Worm (Caenorhabditis elegans) whole organism, L4 larva: ENCODE measurements around the gene cyp-25A1.

Experiments
- D1046.2 ChIP-seq: fragments of 200-800 bp; sonication (Bioruptor generic); IDR thresholded peaks from 2 replicates; pipeline ENCODE4 v1.3.6; 2022; ENCODE audit warnings: missing genetic modification characterization, missing compliant biosample characterization
- F26F4.8 ChIP-seq: fragments of 200-800 bp; sonication (Bioruptor generic); conservative IDR thresholded peaks from 2 replicates; pipeline ENCODE4 v1.3.6; 2022; ENCODE audit warnings: missing genetic modification characterization, missing compliant biosample characterization
- F37D6.2 ChIP-seq: sonication (generic microtip); optimal IDR thresholded peaks from 2 replicates; lab custom pipeline; 2016; ENCODE audit warnings: mild to moderate bottlenecking, missing genetic modification characterization, missing compliant biosample characterization
- F44E2.7 ChIP-seq: fragments of 200-800 bp; sonication (Bioruptor generic); IDR thresholded peaks from 2 replicates; pipeline ENCODE4 v2.1.2; 2022; ENCODE audit warnings: missing genetic modification characterization, missing compliant biosample characterization
- F49E8.2 ChIP-seq: sonication (generic microtip); optimal IDR thresholded peaks from 2 replicates; lab custom pipeline; 2016; ENCODE audit warnings: missing compliant biosample characterization, mild to moderate bottlenecking, missing genetic modification characterization, borderline replicate concordance
- R02D3.7 ChIP-seq: fragments of 150-350 bp; sonication (generic microtip); optimal IDR thresholded peaks from 3 replicates; lab custom pipeline; 2014; ENCODE audit warnings: missing biosample characterization, missing genetic modification characterization
- T20F7.1 ChIP-seq: fragments of 200-800 bp; sonication (Bioruptor generic); optimal IDR thresholded peaks from 2 replicates; lab custom pipeline; 2018; ENCODE audit warnings: mild to moderate bottlenecking, missing genetic modification characterization, missing compliant biosample characterization
- Y48G9A.11 ChIP-seq: fragments of 200-800 bp; sonication (Bioruptor generic); IDR thresholded peaks from 2 replicates; pipeline ENCODE4 v1.3.6; 2022; ENCODE audit warnings: missing genetic modification reagents, missing genetic modification characterization, missing compliant biosample characterization
- Y5F2A.4 ChIP-seq: fragments of 200-800 bp; sonication (Bioruptor generic); optimal IDR thresholded peaks from 2 replicates; lab custom pipeline; 2018; ENCODE audit warnings: mild to moderate bottlenecking, missing genetic modification characterization, missing compliant biosample characterization
- Y75B8A.6 ChIP-seq: fragments of 200-800 bp; sonication (Bioruptor generic); IDR thresholded peaks from 2 replicates; pipeline ENCODE4 v1.3.6; 2022; ENCODE audit warnings: missing genetic modification reagents, missing genetic modification characterization, missing compliant biosample characterization
- aly-2 ChIP-seq: sonication (generic microtip); optimal IDR thresholded peaks from 2 replicates; lab custom pipeline; 2018; ENCODE audit warnings: missing biosample characterization, missing genetic modification characterization
- arid-1 ChIP-seq: fragments of 200-800 bp; sonication (Bioruptor generic); conservative IDR thresholded peaks from 2 replicates; pipeline ENCODE4 v1.3.6; 2022; ENCODE audit warnings: missing genetic modification reagents, missing genetic modification characterization, missing compliant biosample characterization
- ceh-32 ChIP-seq: sonication (generic microtip); optimal IDR thresholded peaks from 2 replicates; lab custom pipeline; 2016; ENCODE audit warnings: mild to moderate bottlenecking, missing genetic modification characterization, missing compliant biosample characterization; ENCODE audit not compliant: poor library complexity
- ctbp-1 ChIP-seq: fragments of 200-800 bp; sonication (Bioruptor generic); IDR thresholded peaks from 2 replicates; pipeline ENCODE4 v1.3.6; 2022; ENCODE audit warnings: missing genetic modification reagents, missing genetic modification characterization, missing compliant biosample characterization
- daf-16 ChIP-seq, 3 experiments: sonication (generic microtip); optimal IDR thresholded peaks; 2 replicates each; lab custom pipeline; 2016 to 2017; ENCODE audit warnings: missing genetic modification characterization in 3 of 3, missing genetic modification reagents in 3 of 3, mild to moderate bottlenecking in 2 of 3, missing compliant biosample characterization in 2 of 3, missing biosample characterization in 1 of 3, moderate library complexity in 1 of 3
- daf-19 ChIP-seq: fragments of 200-800 bp; sonication (Bioruptor generic); conservative IDR thresholded peaks from 2 replicates; pipeline ENCODE4 v1.3.6; 2022; ENCODE audit warnings: missing genetic modification characterization, missing compliant biosample characterization
- dmd-8 ChIP-seq: fragments of 200-800 bp; sonication (Bioruptor generic); IDR thresholded peaks from 2 replicates; pipeline ENCODE4 v1.3.6; 2022; ENCODE audit warnings: missing genetic modification characterization, missing compliant biosample characterization
- duxl-1 ChIP-seq: sonication (generic microtip); optimal IDR thresholded peaks from 2 replicates; lab custom pipeline; 2016; ENCODE audit warnings: mild to moderate bottlenecking, missing genetic modification characterization, moderate library complexity, missing compliant biosample characterization; ENCODE audit not compliant: poor library complexity
- egl-27 ChIP-seq: sonication (generic microtip); optimal IDR thresholded peaks from 3 replicates; lab custom pipeline; 2017; ENCODE audit warnings: missing biosample characterization, missing genetic modification reagents, missing genetic modification characterization
- egl-43 ChIP-seq: fragments of 200-800 bp; sonication (Bioruptor generic); IDR thresholded peaks from 2 replicates; pipeline ENCODE4 v1.3.6; 2022; ENCODE audit warnings: missing genetic modification reagents, missing genetic modification characterization, missing compliant biosample characterization
- fkh-10 ChIP-seq: fragments of 150-350 bp; optimal IDR thresholded peaks from 2 replicates; lab custom pipeline; 2014; ENCODE audit warnings: missing biosample characterization, missing genetic modification reagents, missing genetic modification characterization
- fos-1 ChIP-seq: fragments of 150-350 bp; optimal IDR thresholded peaks from 2 replicates; lab custom pipeline; 2014; ENCODE audit warnings: missing biosample characterization, missing genetic modification characterization
- gei-8 ChIP-seq: fragments of 200-800 bp; sonication (Bioruptor generic); optimal IDR thresholded peaks from 2 replicates; lab custom pipeline; 2018; ENCODE audit warnings: mild to moderate bottlenecking, missing genetic modification characterization, missing compliant biosample characterization
- hmg-1.1 ChIP-seq: fragments of 200-800 bp; sonication (Bioruptor generic); IDR thresholded peaks from 2 replicates; pipeline ENCODE4 v1.3.6; 2022; ENCODE audit warnings: missing genetic modification reagents, missing genetic modification characterization, missing compliant biosample characterization
- lim-7 ChIP-seq: fragments of 200-800 bp; sonication (Bioruptor generic); IDR thresholded peaks from 2 replicates; pipeline ENCODE4 v1.3.6; 2022; ENCODE audit warnings: missing genetic modification characterization, missing compliant biosample characterization
- lin-1 ChIP-seq: fragments of 200-800 bp; sonication (Bioruptor generic); IDR thresholded peaks from 2 replicates; pipeline ENCODE4 v1.3.6; 2022; ENCODE audit warnings: missing genetic modification reagents, missing genetic modification characterization, missing compliant biosample characterization
- lin-13 ChIP-seq: fragments of 150-350 bp; optimal IDR thresholded peaks from 2 replicates; lab custom pipeline; 2014; ENCODE audit warnings: missing biosample characterization, missing genetic modification reagents, missing genetic modification characterization
- lin-15B ChIP-seq: fragments of 150-350 bp; sonication (generic microtip); optimal IDR thresholded peaks from 3 replicates; lab custom pipeline; 2014; ENCODE audit warnings: missing biosample characterization, missing genetic modification characterization
- lir-3 ChIP-seq: sonication (generic microtip); optimal IDR thresholded peaks from 2 replicates; lab custom pipeline; 2016; ENCODE audit warnings: mild to moderate bottlenecking, missing genetic modification characterization, missing compliant biosample characterization
- lsy-2 ChIP-seq, 2 experiments: fragments of 150-350 bp in 1 of 2; sonication (generic microtip) in 1 of 2; optimal IDR thresholded peaks; 2 replicates each; lab custom pipeline; 2014 to 2017; ENCODE audit warnings: missing biosample characterization in 2 of 2, missing genetic modification characterization in 2 of 2
- mdl-1 ChIP-seq, 2 experiments: fragments of 150-350 bp in 1 of 2; sonication (generic microtip) in 1 of 2; optimal IDR thresholded peaks; 2 replicates each; lab custom pipeline; 2014 to 2017; ENCODE audit warnings: missing biosample characterization in 2 of 2, missing genetic modification characterization in 2 of 2
- mxl-3 ChIP-seq: fragments of 200-800 bp; sonication (Bioruptor generic); optimal IDR thresholded peaks from 2 replicates; lab custom pipeline; 2018; ENCODE audit warnings: mild to moderate bottlenecking, missing genetic modification characterization, missing compliant biosample characterization
- nhr-10 ChIP-seq: fragments of 150-350 bp; optimal IDR thresholded peaks from 2 replicates; lab custom pipeline; 2014; ENCODE audit warnings: missing biosample characterization, missing genetic modification characterization
- nhr-11 ChIP-seq: fragments of 150-350 bp; optimal IDR thresholded peaks from 2 replicates; lab custom pipeline; 2014; ENCODE audit warnings: missing biosample characterization, missing genetic modification characterization
- nhr-111 ChIP-seq: fragments of 200-800 bp; sonication (Bioruptor generic); optimal IDR thresholded peaks from 2 replicates; lab custom pipeline; 2018; ENCODE audit warnings: mild to moderate bottlenecking, missing genetic modification characterization, missing compliant biosample characterization
- nhr-42 ChIP-seq: fragments of 200-800 bp; sonication (Bioruptor generic); IDR thresholded peaks from 2 replicates; pipeline ENCODE4 v1.3.6; 2022; ENCODE audit warnings: missing genetic modification characterization, missing compliant biosample characterization
- nhr-48 ChIP-seq: sonication (generic microtip); optimal IDR thresholded peaks from 2 replicates; lab custom pipeline; 2016; ENCODE audit warnings: mild to moderate bottlenecking, missing genetic modification characterization, missing compliant biosample characterization
- nhr-77 ChIP-seq: fragments of 150-350 bp; optimal IDR thresholded peaks from 2 replicates; lab custom pipeline; 2014; ENCODE audit warnings: missing biosample characterization, missing genetic modification characterization
- pha-4 ChIP-seq, 2 experiments: fragments of 150-350 bp in 1 of 2; fragments of 200-800 bp in 1 of 2; sonication (Bioruptor generic) in 1 of 2; IDR thresholded peaks in 1 of 2; optimal IDR thresholded peaks in 1 of 2; 2 replicates each; pipeline versions ENCODE4 v1.3.6 to Lab custom; 2014 to 2022; ENCODE audit warnings: missing genetic modification characterization in 2 of 2, missing genetic modification reagents in 2 of 2, missing biosample characterization in 1 of 2, missing compliant biosample characterization in 1 of 2
- pqm-1 ChIP-seq: sonication (generic microtip); optimal IDR thresholded peaks from 2 replicates; lab custom pipeline; 2017; ENCODE audit warnings: missing biosample characterization, missing genetic modification characterization
- saeg-2 ChIP-seq: fragments of 200-800 bp; sonication (Bioruptor generic); IDR thresholded peaks from 2 replicates; pipeline ENCODE4 v1.3.6; 2022; ENCODE audit warnings: missing genetic modification reagents, missing genetic modification characterization, missing compliant biosample characterization
- sdz-12 ChIP-seq: fragments of 200-800 bp; sonication (Bioruptor generic); optimal IDR thresholded peaks from 2 replicates; lab custom pipeline; 2018; ENCODE audit warnings: mild to moderate bottlenecking, missing genetic modification characterization, missing compliant biosample characterization
- skn-1 ChIP-seq: fragments of 150-350 bp; optimal IDR thresholded peaks from 2 replicates; lab custom pipeline; 2014; ENCODE audit warnings: missing biosample characterization, missing genetic modification characterization
- snpc-4 ChIP-seq: fragments of 150-350 bp; optimal IDR thresholded peaks from 2 replicates; lab custom pipeline; 2014; ENCODE audit warnings: missing biosample characterization, missing genetic modification characterization
- spr-3 ChIP-seq: fragments of 200-800 bp; sonication (Bioruptor generic); optimal IDR thresholded peaks from 2 replicates; lab custom pipeline; 2018; ENCODE audit warnings: mild to moderate bottlenecking, missing genetic modification characterization, missing compliant biosample characterization
- unc-39 ChIP-seq: sonication (generic microtip); optimal IDR thresholded peaks from 2 replicates; lab custom pipeline; 2017; ENCODE audit warnings: missing biosample characterization, missing genetic modification characterization
- zag-1 ChIP-seq: fragments of 150-350 bp; optimal IDR thresholded peaks from 2 replicates; lab custom pipeline; 2014; ENCODE audit warnings: missing biosample characterization, missing genetic modification characterization
- zfp-2 ChIP-seq: sonication (generic microtip); optimal IDR thresholded peaks from 2 replicates; lab custom pipeline; 2016; ENCODE audit warnings: mild to moderate bottlenecking, missing genetic modification characterization, missing compliant biosample characterization
- zip-11 ChIP-seq: fragments of 200-800 bp; sonication (Bioruptor generic); IDR thresholded peaks from 2 replicates; pipeline ENCODE4 v1.3.6; 2022; ENCODE audit warnings: missing genetic modification characterization, missing compliant biosample characterization
- ztf-11 ChIP-seq: fragments of 150-350 bp; optimal IDR thresholded peaks from 2 replicates; lab custom pipeline; 2014; ENCODE audit warnings: missing biosample characterization, missing genetic modification characterization

cyp-25A1 gene

DNA sequence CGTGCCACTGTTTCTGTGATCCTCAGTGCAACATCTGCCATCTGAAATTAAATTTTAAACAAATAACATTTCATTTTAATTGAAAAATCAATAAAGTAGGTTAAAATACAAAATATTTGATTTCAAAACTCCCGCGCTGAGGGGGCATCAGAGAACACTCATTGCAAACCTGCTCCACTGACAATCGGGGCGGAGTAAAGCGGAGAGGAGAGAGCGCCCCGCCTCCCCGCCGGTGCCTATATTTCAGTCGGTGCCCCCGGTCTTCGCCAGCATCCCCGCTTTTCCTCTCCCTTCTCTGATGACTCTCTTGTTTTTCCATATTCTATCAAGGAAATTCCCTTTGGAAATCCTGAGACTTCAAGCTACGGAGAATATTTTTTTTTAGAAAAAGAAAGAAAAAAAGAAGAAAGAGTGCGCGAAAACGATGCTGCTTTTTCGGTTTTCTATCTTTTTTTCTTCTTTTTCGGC, 30.6 kb downstream of the cyp-25A1 start, which contains the start of gene brc-1 (continued):
- peak; percentile 62 for TF ChIP-seq nhr-48 (tag; lab: Kevin White, UChicago)
- TF ChIP-seq nhr-11 (tag; lab: Kevin White, UChicago), result peak; percentile 81
- no peak for TF ChIP-seq gei-8
- TF ChIP-seq lir-3 (tag; lab: Kevin White, UChicago), result no peak
- TF ChIP-seq snpc-4 (tag; lab: Kevin White, UChicago), result peak; percentile 33
- peak; percentile 77 for TF ChIP-seq lin-13
- peak; percentile 21; the same call in 1 of the 2 replicates for TF ChIP-seq nhr-42 (GFP tag; lab: Robert Waterston, UW)
- TF ChIP-seq ctbp-1 (GFP tag; lab: Robert Waterston, UW), result peak; percentile 92
- TF ChIP-seq skn-1 (tag; lab: Kevin White, UChicago), result no peak
- TF ChIP-seq aly-2, result no peak
- TF ChIP-seq lin-15B (tag; lab: Kevin White, UChicago), result peak; percentile 66
- no peak for TF ChIP-seq fos-1 (tag; lab: Kevin White, UChicago)
- TF ChIP-seq daf-16 (GFP tag; optimal IDR thresholded peaks at IDR 0.05; lab: Kevin White, UChicago), result peak in 1 of 2 experiments; percentile 41
- peak; percentile 50 for TF ChIP-seq daf-16 (tag; optimal IDR thresholded peaks at IDR 0.05; lab: Kevin White, UChicago)
- peak; percentile 73 for TF ChIP-seq T20F7.1 (GFP tag; lab: Kevin White, UChicago)
- TF ChIP-seq F26F4.8, result no peak
- peak; percentile 55; the same call in 1 of the 2 replicates for TF ChIP-seq lin-1 (GFP tag; lab: Robert Waterston, UW)
- no peak for TF ChIP-seq sdz-12 (GFP tag; lab: Kevin White, UChicago)
- peak; percentile 69 for TF ChIP-seq pha-4 (GFP tag; IDR thresholded peaks at IDR 0.05; lab: Robert Waterston, UW)
- TF ChIP-seq pha-4 (tag; optimal IDR thresholded peaks at IDR 0.05; lab: Kevin White, UChicago), result no peak
- no peak for TF ChIP-seq R02D3.7
- peak; percentile 73; the same call in 1 of the 2 replicates for TF ChIP-seq D1046.2
- no peak for TF ChIP-seq egl-27 (tag; lab: Kevin White, UChicago)
- TF ChIP-seq ceh-32 (tag; lab: Kevin White, UChicago), result no peak
- 0 out of 2 replicates have a peak, but pooled peaks have one; percentile 8 for TF ChIP-seq saeg-2 (GFP tag; lab: Robert Waterston, UW)
- peak; percentile 82 to 96 for TF ChIP-seq lsy-2 (tag; optimal IDR thresholded peaks at IDR 0.05; lab: Kevin White, UChicago)
- peak; percentile 85 for TF ChIP-seq hmg-1.1
- no peak for TF ChIP-seq F49E8.2 (tag; lab: Kevin White, UChicago)
- TF ChIP-seq dmd-8 (GFP tag; lab: Robert Waterston, UW), result no peak; the same call in 1 of the 2 replicates
- TF ChIP-seq pqm-1 (tag; lab: Kevin White, UChicago), result peak; percentile 35
- peak; percentile 56 for TF ChIP-seq duxl-1 (tag; lab: Kevin White, UChicago)
- peak; percentile 41; the same call in 1 of the 2 replicates for TF ChIP-seq Y75B8A.6
- peak; percentile 85 for TF ChIP-seq egl-43
- TF ChIP-seq nhr-10 (tag; lab: Kevin White, UChicago), result no peak
- TF ChIP-seq nhr-111 (GFP tag; lab: Kevin White, UChicago), result no peak
- peak; percentile 51 to 84 for TF ChIP-seq mdl-1 (tag; optimal IDR thresholded peaks at IDR 0.05; lab: Kevin White, UChicago)
- TF ChIP-seq spr-3 (GFP tag; lab: Kevin White, UChicago), result peak; percentile 30
- TF ChIP-seq mxl-3 (GFP tag; lab: Kevin White, UChicago), result peak; percentile 59
- TF ChIP-seq unc-39, result no peak
- peak; percentile 86 for TF ChIP-seq nhr-77 (tag; lab: Kevin White, UChicago)
- no peak for TF ChIP-seq Y5F2A.4 (GFP tag; lab: Kevin White, UChicago)
- TF ChIP-seq zip-11 (GFP tag; lab: Robert Waterston, UW), result no peak
- peak; percentile 69 for TF ChIP-seq F37D6.2
- peak; percentile 94 for TF ChIP-seq fkh-10
- TF ChIP-seq F44E2.7 (GFP tag; lab: Robert Waterston, UW), result no peak
- TF ChIP-seq daf-19 (GFP tag; lab: Robert Waterston, UW), result no peak
- TF ChIP-seq lim-7 (GFP tag; lab: Robert Waterston, UW), result peak; percentile 57; the same call in 1 of the 2 replicates
- 0 out of 2 replicates have a peak, but pooled peaks have one; percentile 45 for TF ChIP-seq arid-1
- TF ChIP-seq zag-1 (tag; lab: Kevin White, UChicago), result no peak
- no peak for TF ChIP-seq ztf-11 (tag; lab: Kevin White, UChicago)
- TF ChIP-seq zfp-2 (tag; lab: Kevin White, UChicago), result peak; percentile 26
- TF ChIP-seq Y48G9A.11 (GFP tag; lab: Robert Waterston, UW), result no peak
